Worm (Caenorhabditis elegans): Measurements from ENCODE around the gene C29F4.3.

DNA sequence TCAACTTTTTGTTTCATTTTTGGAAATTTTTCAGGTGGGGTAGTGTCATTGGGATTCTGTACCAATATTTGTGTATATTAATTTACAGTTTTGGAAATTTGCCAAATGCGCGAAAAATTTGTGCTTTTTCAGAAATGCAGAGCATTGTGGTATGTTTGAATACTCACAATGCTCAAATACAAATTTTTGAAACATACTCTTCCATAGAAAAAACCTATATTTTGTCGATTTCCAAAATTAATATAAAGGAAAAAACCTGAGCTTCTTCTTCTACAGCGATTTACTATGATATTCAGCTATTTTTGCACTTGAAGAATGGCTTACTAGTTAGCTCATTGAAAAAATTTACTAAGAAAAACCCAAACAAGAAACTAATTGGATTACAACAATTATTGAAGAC lies 10.8 kb downstream of the C29F4.3 start:
- no peak for TF ChIP-seq W03F9.2 (tag; optimal IDR thresholded peaks at IDR 0.05)
- TF ChIP-seq dao-5 (tag; optimal IDR thresholded peaks at IDR 0.05): no peak
- no peak for TF ChIP-seq him-1 (tag; optimal IDR thresholded peaks at IDR 0.05)
